Worm (Caenorhabditis elegans) whole organism, young adult: ENCODE measurements around the gene clec-3.

Source experiments
- F39B2.1 ChIP-seq: fragments of 200-800 bp; sonication (Bioruptor generic); IDR thresholded peaks from 2 replicates; pipeline ENCODE4 v1.3.6; 2022; ENCODE audit warnings: missing genetic modification reagents, missing genetic modification characterization, missing compliant biosample characterization
- bed-2 ChIP-seq: fragments of 200-800 bp; sonication (Bioruptor generic); IDR thresholded peaks from 2 replicates; pipeline ENCODE4 v1.3.6; 2022; ENCODE audit warnings: missing genetic modification reagents, missing genetic modification characterization, missing compliant biosample characterization
- fkh-3 ChIP-seq: sonication (generic microtip); optimal IDR thresholded peaks from 2 replicates; lab custom pipeline; 2016; ENCODE audit warnings: mild to moderate bottlenecking, missing genetic modification characterization, missing compliant biosample characterization
- nhr-120 ChIP-seq: fragments of 200-800 bp; sonication (Bioruptor generic); IDR thresholded peaks from 2 replicates; pipeline ENCODE4 v1.3.6; 2022; ENCODE audit warnings: missing genetic modification characterization, missing compliant biosample characterization
- unc-130 ChIP-seq: sonication (generic microtip); optimal IDR thresholded peaks from 2 replicates; lab custom pipeline; 2016; ENCODE audit warnings: missing genetic modification reagents, missing genetic modification characterization, missing compliant biosample characterization
- xnd-1 ChIP-seq: sonication (generic microtip); optimal IDR thresholded peaks from 2 replicates; lab custom pipeline; 2016; ENCODE audit warnings: missing genotype, missing genetic modification reagents, missing genetic modification characterization, missing compliant biosample characterization

DNA sequence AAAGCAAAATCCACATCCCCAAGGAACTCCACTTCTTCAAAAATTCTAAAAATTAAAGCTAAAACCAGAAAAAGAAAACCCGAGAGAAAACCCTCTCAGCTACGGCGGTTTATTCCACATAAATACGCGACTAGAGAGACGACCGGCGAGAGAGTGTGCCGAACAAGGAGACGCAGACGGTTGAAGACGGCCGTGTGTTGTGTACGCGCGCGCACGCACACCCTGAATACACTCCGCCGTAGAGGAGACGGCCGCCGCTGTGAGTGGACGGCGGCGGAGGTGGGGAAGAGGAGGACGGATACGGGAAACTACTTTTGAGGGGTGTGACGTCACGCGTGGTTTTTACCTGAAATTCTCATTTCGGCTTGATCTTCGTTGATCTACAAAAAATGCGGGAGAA is 34.9 kb upstream of the clec-3 start:
- TF ChIP-seq fkh-3 (tag; lab: Kevin White, UChicago) (no peak), F39B2.1 (GFP tag; lab: Robert Waterston, UW) (no peak), bed-2 (GFP tag; lab: Robert Waterston, UW) (no peak), nhr-120 (GFP tag; lab: Robert Waterston, UW) (no peak), xnd-1 (no peak), unc-130 (no peak)
